Worm (Caenorhabditis elegans): ENCODE measurements around the gene bcmo-2.

DNA sequence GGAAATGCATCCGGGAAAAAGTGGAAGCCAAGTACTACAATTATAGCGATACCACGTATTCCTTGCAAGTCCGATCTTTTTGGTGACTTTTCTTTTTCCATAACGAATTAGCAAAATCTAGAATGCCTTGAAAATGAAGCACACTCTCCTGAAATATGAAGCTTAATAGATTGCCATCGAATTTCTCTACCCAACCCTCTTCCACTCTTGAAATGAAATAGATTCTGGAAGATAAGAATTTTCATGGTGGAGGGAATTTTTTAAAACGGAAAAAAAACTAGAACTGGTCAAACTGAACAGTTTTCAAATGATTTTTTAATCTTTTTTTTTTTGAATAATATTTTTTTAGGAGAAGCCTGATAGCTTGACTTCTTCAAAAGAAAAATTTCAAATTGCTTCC is 49.8 kb downstream of the bcmo-2 start, which contains the start of gene oac-11:
- no peak for TF ChIP-seq elt-3 (tag; optimal IDR thresholded peaks at IDR 0.05)
- TF ChIP-seq M03D4.4 (tag; optimal IDR thresholded peaks at IDR 0.05): no peak
- TF ChIP-seq lin-13 (tag; optimal IDR thresholded peaks at IDR 0.05): no peak
- TF ChIP-seq nhr-237 (tag; optimal IDR thresholded peaks at IDR 0.05): no peak
- TF ChIP-seq nhr-28 (tag; optimal IDR thresholded peaks at IDR 0.05): no peak
- TF ChIP-seq bed-3 (GFP tag; optimal IDR thresholded peaks at IDR 0.05): no peak
- no peak for TF ChIP-seq nhr-76 (tag; optimal IDR thresholded peaks at IDR 0.05)
- no peak for TF ChIP-seq lsy-2 (tag; optimal IDR thresholded peaks at IDR 0.05)
- TF ChIP-seq sptf-1 (tag; optimal IDR thresholded peaks at IDR 0.05): no peak
- TF ChIP-seq unc-62 (GFP tag; optimal IDR thresholded peaks at IDR 0.05): no peak
- TF ChIP-seq unc-120 (tag; optimal IDR thresholded peaks at IDR 0.05; ENCODE audit: poor library complexity, severe bottlenecking): no peak
- TF ChIP-seq snpc-4 (tag; optimal IDR thresholded peaks at IDR 0.05): no peak
